Worm (Caenorhabditis elegans) whole organism, L1 larva: ENCODE results near the gene R08E3.1.
A peak's percentile ranks its signal among the peaks of the same experiment; 100 is the strongest.

Source experiments
- C16A3.4 ChIP-seq: fragments of 150-350 bp; optimal IDR thresholded peaks from 2 replicates; lab custom pipeline; 2014; ENCODE audit warnings: missing biosample characterization, missing genetic modification characterization
- C34B4.2 ChIP-seq: sonication (generic microtip); optimal IDR thresholded peaks from 2 replicates; lab custom pipeline; 2017; ENCODE audit warnings: mild to moderate bottlenecking, missing genetic modification characterization, missing compliant biosample characterization
- F16B12.6 ChIP-seq: fragments of 150-350 bp; optimal IDR thresholded peaks from 2 replicates; lab custom pipeline; 2014; ENCODE audit warnings: missing biosample characterization, missing genetic modification characterization
- Y116A8C.19 ChIP-seq: sonication (generic microtip); optimal IDR thresholded peaks from 2 replicates; lab custom pipeline; 2016; ENCODE audit warnings: missing compliant biosample characterization, missing genetic modification characterization, borderline replicate concordance
- aly-2 ChIP-seq: fragments of 150-350 bp; optimal IDR thresholded peaks from 2 replicates; lab custom pipeline; 2014; ENCODE audit warnings: missing biosample characterization, missing genetic modification characterization
- ama-1 ChIP-seq: fragments of 150-350 bp; optimal IDR thresholded peaks from 2 replicates; lab custom pipeline; 2014
- blmp-1 ChIP-seq: fragments of 150-350 bp; optimal IDR thresholded peaks from 2 replicates; lab custom pipeline; 2014; ENCODE audit warnings: missing biosample characterization, missing genetic modification characterization
- ceh-8 ChIP-seq: fragments of 200-800 bp; sonication (Bioruptor generic); optimal IDR thresholded peaks from 2 replicates; lab custom pipeline; 2018; ENCODE audit warnings: mild to moderate bottlenecking, missing genetic modification characterization, moderate library complexity, missing compliant biosample characterization
- ceh-82 ChIP-seq, 3 experiments: fragments of 150-350 bp in 1 of 3; sonication (generic microtip) in 2 of 3; optimal IDR thresholded peaks; 2 replicates each; lab custom pipeline; 2014 to 2017; ENCODE audit warnings: missing biosample characterization in 3 of 3, missing genetic modification characterization in 3 of 3
- ceh-90 ChIP-seq: sonication (generic microtip); optimal IDR thresholded peaks from 2 replicates; lab custom pipeline; 2016; ENCODE audit warnings: missing genetic modification characterization, missing compliant biosample characterization
- dsc-1 ChIP-seq: sonication (generic microtip); optimal IDR thresholded peaks from 2 replicates; lab custom pipeline; 2016; ENCODE audit warnings: mild to moderate bottlenecking, missing genetic modification characterization, missing compliant biosample characterization
- elt-2 ChIP-seq: sonication (generic microtip); optimal IDR thresholded peaks from 2 replicates; lab custom pipeline; 2016; ENCODE audit warnings: missing genetic modification characterization, mild to moderate bottlenecking, inconsistent platforms, missing compliant biosample characterization, missing genetic modification reagents
- elt-3 ChIP-seq, 6 experiments: fragments of 150-350 bp in 1 of 6; sonication (generic microtip); optimal IDR thresholded peaks; 2 replicates each; lab custom pipeline; 2017 to 2018; ENCODE audit warnings: missing biosample characterization in 6 of 6, missing genetic modification characterization in 6 of 6, inconsistent platforms in 1 of 6
- fkh-10 ChIP-seq: sonication (generic microtip); optimal IDR thresholded peaks from 2 replicates; lab custom pipeline; 2017; ENCODE audit warnings: missing biosample characterization, missing genetic modification reagents, missing genetic modification characterization
- fkh-4 ChIP-seq: sonication (generic microtip); optimal IDR thresholded peaks from 2 replicates; lab custom pipeline; 2016; ENCODE audit warnings: missing compliant biosample characterization, missing genetic modification characterization, borderline replicate concordance
- hlh-4 ChIP-seq: sonication (generic microtip); optimal IDR thresholded peaks from 2 replicates; lab custom pipeline; 2016; ENCODE audit warnings: mild to moderate bottlenecking, missing genetic modification characterization, missing compliant biosample characterization
- lin-14 ChIP-seq: fragments of 200-800 bp; sonication (Bioruptor generic); optimal IDR thresholded peaks from 2 replicates; lab custom pipeline; 2018; ENCODE audit warnings: mild to moderate bottlenecking, missing genetic modification characterization, moderate library complexity, missing compliant biosample characterization
- lin-35 ChIP-seq, 2 experiments: fragments of 150-350 bp; optimal IDR thresholded peaks; 2 replicates each; lab custom pipeline; 2014; ENCODE audit warnings: missing biosample characterization in 2 of 2, missing genetic modification characterization in 2 of 2, missing genetic modification reagents in 2 of 2
- lsy-2 ChIP-seq, 2 experiments: fragments of 150-350 bp; optimal IDR thresholded peaks; 2 replicates each; lab custom pipeline; 2014; ENCODE audit warnings: missing biosample characterization in 2 of 2, missing genetic modification characterization in 2 of 2
- mep-1 ChIP-seq: fragments of 150-350 bp; optimal IDR thresholded peaks from 2 replicates; lab custom pipeline; 2014; ENCODE audit warnings: missing biosample characterization, missing genetic modification characterization
- nhr-11 ChIP-seq: fragments of 150-350 bp; optimal IDR thresholded peaks from 2 replicates; lab custom pipeline; 2014; ENCODE audit warnings: missing biosample characterization, missing genetic modification characterization
- nhr-20 ChIP-seq: sonication (generic microtip); optimal IDR thresholded peaks from 2 replicates; lab custom pipeline; 2016; ENCODE audit warnings: mild to moderate bottlenecking, missing genetic modification characterization, missing compliant biosample characterization
- nhr-85 ChIP-seq: sonication (generic microtip); peaks from one replicate; lab custom pipeline; 2016; ENCODE audit warnings: missing genetic modification characterization, inconsistent platforms, missing compliant biosample characterization
- snpc-4 ChIP-seq: fragments of 150-350 bp; optimal IDR thresholded peaks from 2 replicates; lab custom pipeline; 2014; ENCODE audit warnings: missing biosample characterization, missing genetic modification characterization
- snu-23 ChIP-seq: sonication (generic microtip); optimal IDR thresholded peaks from 2 replicates; lab custom pipeline; 2016; ENCODE audit warnings: missing genetic modification characterization, missing compliant biosample characterization
- sox-4 ChIP-seq: sonication (generic microtip); optimal IDR thresholded peaks from 2 replicates; lab custom pipeline; 2016; ENCODE audit warnings: missing genetic modification characterization, missing compliant biosample characterization
- sptf-1 ChIP-seq: fragments of 150-350 bp; optimal IDR thresholded peaks from 2 replicates; lab custom pipeline; 2014; ENCODE audit warnings: missing biosample characterization, missing genetic modification characterization
- tlp-1 ChIP-seq: fragments of 150-350 bp; optimal IDR thresholded peaks from 2 replicates; lab custom pipeline; 2014; ENCODE audit warnings: missing biosample characterization, missing genetic modification characterization
- unc-130 ChIP-seq: fragments of 150-350 bp; optimal IDR thresholded peaks from 2 replicates; lab custom pipeline; 2017; ENCODE audit warnings: missing biosample characterization, missing genetic modification characterization, inconsistent platforms
- unc-30 ChIP-seq: sonication (generic microtip); optimal IDR thresholded peaks from 2 replicates; lab custom pipeline; 2017; ENCODE audit warnings: missing biosample characterization, missing genetic modification characterization
- unc-62 ChIP-seq: fragments of 150-350 bp; optimal IDR thresholded peaks from 2 replicates; lab custom pipeline; 2014; ENCODE audit warnings: missing biosample characterization, missing genetic modification reagents, missing genetic modification characterization
- unc-98 ChIP-seq: fragments of 200-800 bp; sonication (Bioruptor generic); IDR thresholded peaks from 2 replicates; pipeline ENCODE4 v1.3.6; 2022; ENCODE audit warnings: missing genetic modification characterization, missing compliant biosample characterization
- vab-15 ChIP-seq: sonication (generic microtip); optimal IDR thresholded peaks from 2 replicates; lab custom pipeline; 2017; ENCODE audit warnings: missing genotype, mild to moderate bottlenecking, missing genetic modification characterization, missing compliant biosample characterization
- zag-1 ChIP-seq: fragments of 150-350 bp; optimal IDR thresholded peaks from 2 replicates; lab custom pipeline; 2014; ENCODE audit warnings: missing biosample characterization, missing genetic modification characterization
- ztf-11 ChIP-seq, 2 experiments: sonication (generic microtip); optimal IDR thresholded peaks; 2 replicates each; lab custom pipeline; 2016 to 2017; ENCODE audit warnings: missing genetic modification characterization in 2 of 2, missing biosample characterization in 1 of 2, missing compliant biosample characterization in 1 of 2
- ztf-4 ChIP-seq: fragments of 150-350 bp; optimal IDR thresholded peaks from 2 replicates; lab custom pipeline; 2014; ENCODE audit warnings: missing biosample characterization, missing genetic modification characterization

The R08E3.1 gene

ce11 chrX:4822262-4822661, at the start of gene R08E3.1:
Gene R08E3.1, plus strand, starts transcription at chrX:4822647.
- TF ChIP-seq elt-2, result peak; percentile 64
- no peak for TF ChIP-seq aly-2 (tag; lab: Kevin White, UChicago)

- TF ChIP-seq Y116A8C.19 (tag; lab: Kevin White, UChicago), result no peak
- no peak for TF ChIP-seq unc-30 (tag; lab: Kevin White, UChicago)
- no peak for TF ChIP-seq ztf-4 (tag; lab: Kevin White, UChicago)
- no peak for TF ChIP-seq blmp-1
- no peak for TF ChIP-seq lsy-2 (tag; optimal IDR thresholded peaks at IDR 0.05; lab: Kevin White, UChicago)
Measured at ce11 chrX:4782197-4782596, 40.2 kb upstream of the R08E3.1 start, which contains the start of gene hum-10. Gene hum-10, minus strand, starts transcription at chrX:4782297.

ce11 chrX:4783117-4783775, 39.2 kb upstream of the R08E3.1 start, which contains the start of gene F43C9.2:
Gene F43C9.2, plus strand, starts transcription at chrX:4783613.
- peak; percentile 46 for TF ChIP-seq mep-1 (tag; lab: Kevin White, UChicago)
- peak in 1 of 2 experiments; percentile 47 for TF ChIP-seq lin-35 (GFP tag; optimal IDR thresholded peaks at IDR 0.05; lab: Kevin White, UChicago)
- no peak for TF ChIP-seq snpc-4 (tag; lab: Kevin White, UChicago)
- TF ChIP-seq F16B12.6 (tag; lab: Kevin White, UChicago), result no peak
- TF ChIP-seq lsy-2 (tag; optimal IDR thresholded peaks at IDR 0.05; lab: Kevin White, UChicago), result no peak
- TF ChIP-seq blmp-1, result peak; percentile 27
- no peak for TF ChIP-seq sox-4 (tag; lab: Kevin White, UChicago)
- peak; percentile 16 for TF ChIP-seq nhr-20 (tag; lab: Kevin White, UChicago)
- TF ChIP-seq hlh-4 (tag; lab: Kevin White, UChicago), result no peak
- no peak for TF ChIP-seq unc-30 (tag; lab: Kevin White, UChicago)
- TF ChIP-seq nhr-11, result no peak
- no peak for TF ChIP-seq ama-1
- no peak for TF ChIP-seq dsc-1 (tag; lab: Kevin White, UChicago)
- TF ChIP-seq ztf-11 (tag; optimal IDR thresholded peaks at IDR 0.05; lab: Kevin White, UChicago), result no peak
- no peak for TF ChIP-seq unc-130 (tag; lab: Kevin White, UChicago)
- no peak for TF ChIP-seq unc-98 (GFP tag; lab: Robert Waterston, UW)
- TF ChIP-seq unc-62, result no peak
- no peak for TF ChIP-seq C34B4.2 (tag; lab: Kevin White, UChicago)
- TF ChIP-seq aly-2 (tag; lab: Kevin White, UChicago), result no peak
- TF ChIP-seq snu-23 (GFP tag; lab: Kevin White, UChicago), result no peak
- TF ChIP-seq elt-3 (tag; optimal IDR thresholded peaks at IDR 0.05; lab: Kevin White, UChicago), result peak in 1 of 6 experiments; percentile 46
- TF ChIP-seq fkh-10, result no peak
- no peak for TF ChIP-seq ceh-8 (GFP tag; lab: Kevin White, UChicago)
- no peak for TF ChIP-seq ceh-90 (tag; lab: Kevin White, UChicago)
- TF ChIP-seq C16A3.4, result no peak
- no peak for TF ChIP-seq sptf-1 (tag; lab: Kevin White, UChicago)
- TF ChIP-seq vab-15, result no peak
- no peak for TF ChIP-seq tlp-1 (tag; lab: Kevin White, UChicago)
- peak; percentile 79 for TF ChIP-seq nhr-85 (tag; lab: Kevin White, UChicago)
- TF ChIP-seq, all 84 proteins: peak for 6

ce11 chrX:4784776-4785175, 37.7 kb upstream of the R08E3.1 start:
- TF ChIP-seq ceh-82 (tag; optimal IDR thresholded peaks at IDR 0.05; lab: Kevin White, UChicago) (no peak), zag-1 (tag; lab: Kevin White, UChicago) (no peak), elt-3 (tag; optimal IDR thresholded peaks at IDR 0.05; lab: Kevin White, UChicago) (no peak), lin-14 (GFP tag; lab: Kevin White, UChicago) (peak; percentile 61), fkh-4 (tag; lab: Kevin White, UChicago) (no peak)
